Fruit fly (Drosophila melanogaster) whole organism, embryonic: ENCODE results near the gene CG8958.
A peak's percentile ranks its signal among the peaks of the same experiment; 100 is the strongest.

Experiments used
- Bdp1 ChIP-seq: fragments of 200-800 bp; sonication (Bioruptor generic); optimal IDR thresholded peaks from 3 replicates; lab custom pipeline; 2016; ENCODE audit warnings: missing biosample characterization, missing genetic modification characterization
- Bteb2 ChIP-seq: fragments of 200-800 bp; sonication (Bioruptor generic); optimal IDR thresholded peaks from 2 replicates; lab custom pipeline; 2016; ENCODE audit warnings: missing biosample characterization, missing genetic modification characterization
- CG10431 ChIP-seq: fragments of 200-800 bp; sonication (Bioruptor generic); optimal IDR thresholded peaks from 3 replicates; lab custom pipeline; 2018; ENCODE audit warnings: missing biosample characterization, mild to moderate bottlenecking, missing genetic modification characterization
- CG10565 ChIP-seq: fragments of 200-800 bp; sonication (Bioruptor generic); optimal IDR thresholded peaks from 3 replicates; lab custom pipeline; 2016; ENCODE audit warnings: missing biosample characterization, mild to moderate bottlenecking, missing genetic modification characterization
- CG12744 ChIP-seq: fragments of 200-800 bp; sonication (Bioruptor generic); optimal IDR thresholded peaks from 2 replicates; lab custom pipeline; 2016; ENCODE audit warnings: missing biosample characterization, missing genetic modification characterization
- CG12769 ChIP-seq: fragments of 200-800 bp; sonication (Bioruptor generic); optimal IDR thresholded peaks from 2 replicates; lab custom pipeline; 2019; ENCODE audit warnings: missing biosample characterization, mild to moderate bottlenecking, missing genetic modification characterization, moderate library complexity
- CG14014 ChIP-seq: fragments of 200-800 bp; sonication (Bioruptor generic); IDR thresholded peaks from 2 replicates; pipeline ENCODE4 v1.3.6; 2022; ENCODE audit warnings: missing biosample characterization, missing genetic modification characterization
- CG15073 ChIP-seq: fragments of 200-800 bp; sonication (Bioruptor generic); optimal IDR thresholded peaks from 2 replicates; lab custom pipeline; 2016; ENCODE audit warnings: missing biosample characterization, missing genetic modification characterization
- CG18619 ChIP-seq: fragments of 200-800 bp; sonication (Bioruptor generic); optimal IDR thresholded peaks from 3 replicates; lab custom pipeline; 2017; ENCODE audit warnings: missing biosample characterization, mild to moderate bottlenecking, missing genetic modification characterization
- CG2678 ChIP-seq: fragments of 200-800 bp; sonication (Bioruptor generic); optimal IDR thresholded peaks from 3 replicates; lab custom pipeline; 2019; ENCODE audit warnings: missing biosample characterization, mild to moderate bottlenecking, missing genetic modification characterization, moderate library complexity
- CG30403 ChIP-seq: fragments of 200-800 bp; sonication (Bioruptor generic); optimal IDR thresholded peaks from 3 replicates; lab custom pipeline; 2016; ENCODE audit warnings: missing biosample characterization, missing genetic modification characterization
- CG30431 ChIP-seq: fragments of 200-800 bp; sonication (Bioruptor generic); optimal IDR thresholded peaks from 2 replicates; lab custom pipeline; 2017; ENCODE audit warnings: missing biosample characterization, missing genetic modification characterization
- CG3281 ChIP-seq: fragments of 200-800 bp; sonication (Bioruptor generic); optimal IDR thresholded peaks from 3 replicates; lab custom pipeline; 2017; ENCODE audit warnings: missing biosample characterization, mild to moderate bottlenecking, missing genetic modification characterization
- CG34422 ChIP-seq: fragments of 200-800 bp; sonication (Bioruptor generic); IDR thresholded peaks from 3 replicates; pipeline ENCODE4 v1.3.6; 2022; ENCODE audit warnings: missing biosample characterization, missing genetic modification characterization
- CG4730 ChIP-seq: fragments of 200-800 bp; sonication (Bioruptor generic); IDR thresholded peaks from 2 replicates; pipeline ENCODE4 v1.3.6; 2022; ENCODE audit warnings: missing biosample characterization, missing genetic modification characterization
- CG9797 ChIP-seq: fragments of 200-800 bp; sonication (Bioruptor generic); optimal IDR thresholded peaks from 3 replicates; lab custom pipeline; 2018; ENCODE audit warnings: missing biosample characterization, mild to moderate bottlenecking, missing genetic modification characterization
- CG9817 ChIP-seq: fragments of 200-800 bp; sonication (Bioruptor generic); optimal IDR thresholded peaks from 2 replicates; lab custom pipeline; 2018; ENCODE audit warnings: missing biosample characterization, mild to moderate bottlenecking, missing genetic modification characterization, moderate library complexity
- CG9876 ChIP-seq: fragments of 200-800 bp; sonication (Bioruptor generic); optimal IDR thresholded peaks from 2 replicates; lab custom pipeline; 2016; ENCODE audit warnings: missing biosample characterization, missing genetic modification characterization
- CkIIα-i1 ChIP-seq: fragments of 200-800 bp; sonication (Bioruptor generic); IDR thresholded peaks from 2 replicates; pipeline ENCODE4 v1.3.6; 2022; ENCODE audit warnings: missing biosample characterization, missing genetic modification characterization
- CrebB ChIP-seq: fragments of 200-800 bp; sonication (Bioruptor generic); optimal IDR thresholded peaks from 3 replicates; lab custom pipeline; 2018; ENCODE audit warnings: missing biosample characterization, mild to moderate bottlenecking, missing genetic modification characterization
- Doc3 ChIP-seq: fragments of 200-800 bp; sonication (Bioruptor generic); IDR thresholded peaks from 3 replicates; pipeline ENCODE4 v1.3.6; 2022; ENCODE audit warnings: missing biosample characterization, missing genetic modification characterization; ENCODE audit not compliant: partially characterized antibody
- E2f1 ChIP-seq: fragments of 200-800 bp; sonication (Bioruptor generic); IDR thresholded peaks from 2 replicates; pipeline ENCODE4 v1.3.6; 2022; ENCODE audit warnings: missing biosample characterization, missing genetic modification characterization
- Fer1 ChIP-seq: fragments of 200-800 bp; sonication (Bioruptor generic); optimal IDR thresholded peaks from 2 replicates; lab custom pipeline; 2017; ENCODE audit warnings: missing biosample characterization, mild to moderate bottlenecking, missing genetic modification characterization
- Hr51 ChIP-seq, 2 experiments: fragments of 200-800 bp; sonication (Bioruptor generic); optimal IDR thresholded peaks; 2 replicates in 1 of 2; 3 replicates in 1 of 2; lab custom pipeline; 2016 to 2018; ENCODE audit warnings: missing biosample characterization in 2 of 2, missing genetic modification characterization in 2 of 2, mild to moderate bottlenecking in 1 of 2, moderate library complexity in 1 of 2
- Max ChIP-seq: fragments of 200-800 bp; sonication (Bioruptor generic); optimal IDR thresholded peaks from 2 replicates; lab custom pipeline; 2016; ENCODE audit warnings: missing biosample characterization, mild to moderate bottlenecking, missing genetic modification characterization
- Meics ChIP-seq: fragments of 200-800 bp; sonication (Bioruptor generic); optimal IDR thresholded peaks from 2 replicates; lab custom pipeline; 2017; ENCODE audit warnings: missing biosample characterization, mild to moderate bottlenecking, missing genetic modification characterization
- Mrtf ChIP-seq: fragments of 200-800 bp; sonication (Bioruptor generic); IDR thresholded peaks from 3 replicates; pipeline ENCODE4 v1.3.6; 2022; ENCODE audit warnings: missing biosample characterization, missing genetic modification characterization
- NFAT ChIP-seq: fragments of 200-800 bp; sonication (Bioruptor generic); IDR thresholded peaks from 2 replicates; pipeline ENCODE4 v1.3.6; 2022; ENCODE audit warnings: missing biosample characterization, missing genetic modification characterization
- Nf-YC ChIP-seq: fragments of 200-800 bp; optimal IDR thresholded peaks from 3 replicates; lab custom pipeline; 2019; ENCODE audit warnings: missing biosample characterization, mild to moderate bottlenecking, missing genetic modification characterization, moderate library complexity
- Xbp1 ChIP-seq: fragments of 200-800 bp; sonication (Bioruptor generic); optimal IDR thresholded peaks from 3 replicates; lab custom pipeline; 2016; ENCODE audit warnings: missing biosample characterization, mild to moderate bottlenecking, missing genetic modification characterization
- bcd ChIP-seq: fragments of 200-800 bp; sonication (Bioruptor generic); optimal IDR thresholded peaks from 2 replicates; lab custom pipeline; 2017; ENCODE audit warnings: missing biosample characterization, mild to moderate bottlenecking, missing genetic modification characterization
- dati ChIP-seq: fragments of 200-800 bp; sonication (Bioruptor generic); IDR thresholded peaks from 2 replicates; pipeline ENCODE4 v1.3.6; 2022; ENCODE audit warnings: missing biosample characterization, missing genetic modification characterization
- dimm ChIP-seq: fragments of 200-800 bp; sonication (Bioruptor generic); IDR thresholded peaks from 2 replicates; pipeline ENCODE4 v1.3.6; 2022; ENCODE audit warnings: missing biosample characterization, missing genetic modification characterization
- dysf ChIP-seq: fragments of 200-800 bp; sonication (Bioruptor generic); IDR thresholded peaks from 3 replicates; pipeline ENCODE4 v1.3.6; 2022; ENCODE audit warnings: missing biosample characterization, missing genetic modification characterization
- ems ChIP-seq: fragments of 200-800 bp; sonication (Bioruptor generic); optimal IDR thresholded peaks from 3 replicates; lab custom pipeline; 2016; ENCODE audit warnings: missing biosample characterization, missing genetic modification characterization
- esg ChIP-seq: fragments of 200-800 bp; sonication (Bioruptor generic); conservative IDR thresholded peaks from 2 replicates; pipeline ENCODE4 v1.3.6; 2022; ENCODE audit warnings: missing biosample characterization, missing genetic modification characterization
- fd3F ChIP-seq: fragments of 200-800 bp; sonication (Bioruptor generic); optimal IDR thresholded peaks from 2 replicates; lab custom pipeline; 2018; ENCODE audit warnings: missing biosample characterization, mild to moderate bottlenecking, missing genetic modification characterization, moderate library complexity
- gt ChIP-seq: fragments of 200-800 bp; sonication (Bioruptor generic); IDR thresholded peaks from 2 replicates; pipeline ENCODE4 v1.3.6; 2022; ENCODE audit warnings: missing biosample characterization, missing genetic modification characterization
- h ChIP-seq: fragments of >200 bp; optimal IDR thresholded peaks from 2 replicates; lab custom pipeline; 2017
- kah ChIP-seq: fragments of 200-800 bp; sonication (Bioruptor generic); optimal IDR thresholded peaks from 2 replicates; lab custom pipeline; 2018; ENCODE audit warnings: missing biosample characterization, mild to moderate bottlenecking, missing genetic modification characterization
- maf-S ChIP-seq: fragments of 200-800 bp; sonication (Bioruptor generic); optimal IDR thresholded peaks from 2 replicates; lab custom pipeline; 2016; ENCODE audit warnings: missing biosample characterization, missing genetic modification characterization
- odd ChIP-seq: fragments of 200-800 bp; sonication (Bioruptor generic); optimal IDR thresholded peaks from 2 replicates; lab custom pipeline; 2017; ENCODE audit warnings: missing biosample characterization, mild to moderate bottlenecking, missing genetic modification characterization
- onecut ChIP-seq: fragments of 200-800 bp; sonication (Bioruptor generic); IDR thresholded peaks from 2 replicates; pipeline ENCODE4 v1.3.6; 2022; ENCODE audit warnings: missing biosample characterization, missing genetic modification characterization
- pita ChIP-seq: fragments of 200-800 bp; sonication (Bioruptor generic); optimal IDR thresholded peaks from 2 replicates; lab custom pipeline; 2017; ENCODE audit warnings: missing biosample characterization, mild to moderate bottlenecking, missing genetic modification characterization
- psq ChIP-seq: fragments of 200-800 bp; sonication (Bioruptor generic); optimal IDR thresholded peaks from 2 replicates; lab custom pipeline; 2017; ENCODE audit warnings: missing biosample characterization, missing genetic modification characterization
- rib ChIP-seq: fragments of 200-800 bp; sonication (Bioruptor generic); IDR thresholded peaks from 2 replicates; pipeline ENCODE4 v1.3.6; 2022; ENCODE audit warnings: missing biosample characterization, missing genetic modification characterization
- sc ChIP-seq, 3 experiments: fragments of >200 bp in 2 of 3; fragments of 200-800 bp in 1 of 3; sonication (Bioruptor generic) in 1 of 3; optimal IDR thresholded peaks; 2 replicates in 2 of 3; 3 replicates in 1 of 3; lab custom pipeline; 2017; ENCODE audit warnings: mild to moderate bottlenecking in 1 of 3, missing biosample characterization in 1 of 3, missing genetic modification characterization in 1 of 3, missing genetic modification reagents in 1 of 3
- tgo ChIP-seq: fragments of 200-800 bp; sonication (Bioruptor generic); IDR thresholded peaks from 3 replicates; pipeline ENCODE4 v1.3.6; 2022; ENCODE audit warnings: missing biosample characterization, missing genetic modification characterization
- unc-4 ChIP-seq: fragments of 200-800 bp; sonication (Bioruptor generic); IDR thresholded peaks from 2 replicates; pipeline ENCODE4 v1.3.6; 2022; ENCODE audit warnings: missing biosample characterization, missing genetic modification characterization; ENCODE audit not compliant: partially characterized antibody
- vfl ChIP-seq: fragments of 200-800 bp; sonication (Bioruptor generic); optimal IDR thresholded peaks from 2 replicates; lab custom pipeline; 2016; ENCODE audit warnings: missing biosample characterization, missing genetic modification characterization
- wdn ChIP-seq: fragments of 200-800 bp; sonication (Bioruptor generic); IDR thresholded peaks from 2 replicates; pipeline ENCODE4 v1.3.6; 2022; ENCODE audit warnings: missing biosample characterization, missing genetic modification characterization

The CG8958 gene

dm6 chrX:16085865-16086592 is 3.0 kb downstream of the CG8958 start (continued):
- peak; percentile 56 for TF ChIP-seq Fer1 (GFP tag; lab: Kevin White, UChicago)
- no peak for TF ChIP-seq CG30431
- no peak for TF ChIP-seq vfl (GFP tag; lab: Kevin White, UChicago)
- no peak for TF ChIP-seq psq
- no peak for TF ChIP-seq dati (GFP tag; lab: Robert Waterston, UW)
- no peak for TF ChIP-seq CG2678 (tag; lab: Kevin White, UChicago)
- no peak for TF ChIP-seq ems (GFP tag; lab: Kevin White, UChicago)
- TF ChIP-seq CG12744 (GFP tag; lab: Kevin White, UChicago), result no peak
- TF ChIP-seq odd, result no peak
- TF ChIP-seq Doc3 (GFP tag; lab: Robert Waterston, UW), result no peak
- TF ChIP-seq CG9797 (GFP tag; lab: Kevin White, UChicago), result no peak
- TF ChIP-seq dimm (GFP tag; lab: Robert Waterston, UW), result no peak
- TF ChIP-seq sc (optimal IDR thresholded peaks at IDR 0.05; lab: Kevin White, UChicago), result no peak
- no peak for TF ChIP-seq sc (GFP tag; optimal IDR thresholded peaks at IDR 0.05; lab: Kevin White, UChicago)
- peak; percentile 6 for TF ChIP-seq Nf-YC
- TF ChIP-seq kah (GFP tag; lab: Kevin White, UChicago), result no peak
- no peak for TF ChIP-seq CG9876 (GFP tag; lab: Kevin White, UChicago)
- TF ChIP-seq Bteb2 (GFP tag; lab: Kevin White, UChicago), result no peak
- no peak for TF ChIP-seq rib (GFP tag; lab: Robert Waterston, UW)
- TF ChIP-seq h (lab: Kevin White, UChicago), result no peak
- no peak for TF ChIP-seq CG10431 (GFP tag; lab: Kevin White, UChicago)
- no peak for TF ChIP-seq wdn (GFP tag; lab: Robert Waterston, UW)
- TF ChIP-seq unc-4 (GFP tag; lab: Robert Waterston, UW), result no peak
- TF ChIP-seq CrebB (tag; lab: Kevin White, UChicago), result no peak
- no peak for TF ChIP-seq tgo
- TF ChIP-seq bcd, result no peak
- TF ChIP-seq CG14014 (GFP tag; lab: Robert Waterston, UW), result no peak
- TF ChIP-seq Meics (GFP tag; lab: Kevin White, UChicago), result peak; percentile 42
- TF ChIP-seq CG10565 (GFP tag; lab: Kevin White, UChicago), result no peak
- TF ChIP-seq CG34422, result no peak
- TF ChIP-seq CG15073 (GFP tag; lab: Kevin White, UChicago), result no peak
- no peak for TF ChIP-seq NFAT (GFP tag; lab: Robert Waterston, UW)
- no peak for TF ChIP-seq pita (GFP tag; lab: Kevin White, UChicago)
- no peak for TF ChIP-seq Max (GFP tag; lab: Kevin White, UChicago)
- TF ChIP-seq CG3281, result peak; percentile 29
- TF ChIP-seq fd3F (GFP tag; lab: Kevin White, UChicago), result no peak
- peak; percentile 39 for TF ChIP-seq CG30403 (GFP tag; lab: Kevin White, UChicago)
- no peak for TF ChIP-seq Mrtf (GFP tag; lab: Robert Waterston, UW)
- no peak; the same call in 2 of the 3 replicates for TF ChIP-seq dysf (GFP tag; lab: Robert Waterston, UW)
- TF ChIP-seq gt (GFP tag; lab: Robert Waterston, UW), result no peak
- no peak; the same call in 1 of the 2 replicates for TF ChIP-seq esg (GFP tag; lab: Robert Waterston, UW)
- TF ChIP-seq CG9817 (tag; lab: Kevin White, UChicago), result no peak
- peak; percentile 31 for TF ChIP-seq CG18619
- TF ChIP-seq Hr51 (GFP tag; optimal IDR thresholded peaks at IDR 0.05; lab: Kevin White, UChicago), result no peak
- peak; percentile 24 for TF ChIP-seq Xbp1
- no peak for TF ChIP-seq Bdp1 (GFP tag; lab: Kevin White, UChicago)
- TF ChIP-seq CkIIα-i1 (GFP tag; lab: Robert Waterston, UW), result no peak
- TF ChIP-seq onecut (GFP tag; lab: Robert Waterston, UW), result peak; percentile 16; the same call in 1 of the 2 replicates
- no peak for TF ChIP-seq maf-S (GFP tag; lab: Kevin White, UChicago)
- no peak for TF ChIP-seq CG12769 (tag; lab: Kevin White, UChicago)
- no peak for TF ChIP-seq CG4730 (GFP tag; lab: Robert Waterston, UW)
- TF ChIP-seq E2f1 (GFP tag; lab: Robert Waterston, UW), result no peak
